Worm (Caenorhabditis elegans): ENCODE results near the gene Y39G8B.10.

The Y39G8B.10 gene

DNA sequence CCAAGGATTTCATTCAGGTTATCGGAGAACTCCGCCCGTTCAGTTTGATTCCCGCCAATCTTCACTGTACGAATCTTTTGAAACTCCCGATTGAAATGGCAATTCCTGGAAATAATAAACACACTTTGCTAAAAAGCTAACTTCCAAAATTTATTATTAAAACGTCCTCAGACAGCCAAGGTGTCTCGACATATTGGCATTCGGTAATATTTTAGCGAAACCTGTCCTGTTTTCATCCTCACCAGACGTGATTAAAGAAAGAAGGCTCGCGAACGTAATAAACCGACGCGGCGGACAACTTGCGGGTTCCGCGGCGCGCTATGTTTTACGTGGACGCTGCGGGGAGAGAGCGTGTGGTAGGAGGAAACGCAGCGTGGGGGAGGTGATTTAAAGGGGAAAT is 35.3 kb upstream of the Y39G8B.10 start:
- TF ChIP-seq ceh-83 (GFP tag; optimal IDR thresholded peaks at IDR 0.05) (peak; percentile 63), ceh-43 (GFP tag; optimal IDR thresholded peaks at IDR 0.05) (no peak), sem-2 (GFP tag; optimal IDR thresholded peaks at IDR 0.05) (no peak), mep-1 (tag; optimal IDR thresholded peaks at IDR 0.05) (peak; percentile 58), cnd-1 (tag; optimal IDR thresholded peaks at IDR 0.05) (peak; percentile 34), nhr-28 (tag; optimal IDR thresholded peaks at IDR 0.05) (no peak), sptf-1 (tag; optimal IDR thresholded peaks at IDR 0.05) (peak; percentile 59), lin-13 (tag; optimal IDR thresholded peaks at IDR 0.05) (peak; percentile 39), drap-1 (GFP tag; optimal IDR thresholded peaks at IDR 0.05) (peak; percentile 26), snpc-4 (tag; optimal IDR thresholded peaks at IDR 0.05) (no peak)

DNA sequence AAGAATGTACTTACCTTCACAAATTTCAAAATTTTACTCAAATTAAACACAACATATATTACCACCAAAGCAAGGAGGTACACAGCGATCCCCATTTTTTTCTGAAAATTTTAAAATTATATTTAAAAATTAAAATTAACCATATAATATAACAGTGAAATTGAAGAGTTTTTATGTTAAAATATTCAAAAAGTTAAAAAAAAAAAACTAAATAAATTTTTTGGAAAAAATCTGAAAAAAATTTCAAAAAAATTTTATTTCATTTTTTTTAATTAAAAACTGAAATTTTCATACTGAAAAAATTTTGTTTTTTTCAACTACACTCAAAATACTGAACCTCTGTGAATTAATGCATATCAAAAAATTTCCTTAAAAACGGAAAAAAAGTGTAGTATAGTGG is 34.0 kb upstream of the Y39G8B.10 start, which contains the start of gene cyp-37A1:
Gene cyp-37A1 (minus strand): TSS at position 101 of the 400 bp plus-strand sequence.
- TF ChIP-seq blmp-1 (tag; optimal IDR thresholded peaks at IDR 0.05) (no peak), cnd-1 (tag; optimal IDR thresholded peaks at IDR 0.05) (no peak)

DNA sequence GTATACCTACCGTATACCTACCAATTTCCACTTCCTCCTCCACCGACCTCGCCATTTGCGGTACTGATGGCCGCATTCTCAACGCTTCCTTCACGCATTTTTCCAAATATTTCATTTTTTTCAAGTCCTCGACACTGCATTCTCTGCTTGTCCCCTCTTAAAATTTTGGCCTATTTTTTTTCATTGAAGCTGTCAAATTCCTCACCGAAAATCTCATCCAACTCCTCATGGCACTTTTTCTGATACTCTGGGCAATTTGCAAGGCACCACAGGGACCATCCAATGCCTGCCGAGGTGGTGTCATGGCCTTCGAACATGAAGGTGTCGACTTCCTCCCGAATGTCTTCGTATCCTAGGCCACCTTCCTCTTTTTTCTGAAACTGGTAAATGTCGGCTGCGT is 31.7 kb upstream of the Y39G8B.10 start:
- TF ChIP-seq sem-2 (GFP tag; optimal IDR thresholded peaks at IDR 0.05) (no peak), unc-62 (GFP tag; optimal IDR thresholded peaks at IDR 0.05) (no peak), elt-3 (tag; optimal IDR thresholded peaks at IDR 0.05) (no peak), nhr-2 (tag; optimal IDR thresholded peaks at IDR 0.05) (no peak), flh-1 (GFP tag; optimal IDR thresholded peaks at IDR 0.05) (no peak), bed-3 (GFP tag; optimal IDR thresholded peaks at IDR 0.05) (no peak), ceh-39 (tag; optimal IDR thresholded peaks at IDR 0.05) (no peak), hlh-1 (tag; optimal IDR thresholded peaks at IDR 0.05) (no peak), nhr-12 (tag; optimal IDR thresholded peaks at IDR 0.05) (no peak), sptf-1 (tag; optimal IDR thresholded peaks at IDR 0.05) (no peak), nhr-28 (tag; optimal IDR thresholded peaks at IDR 0.05) (no peak), ham-2 (GFP tag; optimal IDR thresholded peaks at IDR 0.05) (no peak), ceh-43 (GFP tag; optimal IDR thresholded peaks at IDR 0.05) (no peak), unc-120 (tag; optimal IDR thresholded peaks at IDR 0.05; ENCODE audit: poor library complexity, severe bottlenecking) (no peak), nhr-237 (tag; optimal IDR thresholded peaks at IDR 0.05) (no peak), lsy-2 (tag; optimal IDR thresholded peaks at IDR 0.05) (no peak), drap-1 (GFP tag; optimal IDR thresholded peaks at IDR 0.05) (no peak), blmp-1 (tag; optimal IDR thresholded peaks at IDR 0.05) (no peak), mep-1 (tag; optimal IDR thresholded peaks at IDR 0.05) (no peak)

DNA sequence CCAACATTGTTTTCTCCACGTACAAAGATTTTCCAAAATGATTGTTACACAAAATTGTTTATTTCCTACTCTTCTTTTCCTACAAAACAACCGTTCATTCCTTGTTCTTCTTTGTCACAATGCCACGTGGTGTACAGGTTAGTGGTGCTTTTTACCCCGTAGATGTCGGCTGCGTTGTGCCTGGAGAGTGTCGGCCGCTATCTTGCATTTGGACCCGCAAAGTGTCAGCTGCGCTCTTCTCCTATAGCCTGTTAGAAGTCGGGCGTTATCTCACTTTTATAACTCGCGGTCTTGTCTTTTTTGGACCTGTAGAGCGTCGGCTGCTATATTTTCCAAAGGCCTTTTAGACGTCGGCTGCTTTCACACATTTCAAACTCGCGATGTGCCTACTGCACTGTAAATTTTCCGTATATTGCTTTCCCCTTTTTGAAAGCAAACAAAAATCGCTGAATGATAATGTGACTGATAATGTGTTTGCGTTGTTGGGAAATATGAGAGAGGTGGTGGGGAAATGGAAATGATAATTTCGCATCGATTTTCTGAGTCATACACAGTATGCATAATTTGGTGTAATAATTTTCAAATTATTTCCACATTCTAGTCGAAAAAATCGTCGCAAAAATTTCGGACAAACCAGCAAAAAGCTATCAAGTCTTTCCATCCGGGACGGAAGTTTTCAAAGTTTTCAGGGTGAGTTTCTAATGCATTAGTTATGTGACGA is 27.9 kb upstream of the Y39G8B.10 start, which contains the start of gene F01D5.8:
Gene F01D5.8 (plus strand): TSS at position 51 of the 721 bp plus-strand sequence.
- no peak for TF ChIP-seq drap-1 (GFP tag; optimal IDR thresholded peaks at IDR 0.05)
- TF ChIP-seq unc-120 (tag; optimal IDR thresholded peaks at IDR 0.05; ENCODE audit: poor library complexity, severe bottlenecking), result no peak
- no peak for TF ChIP-seq ces-1 (GFP tag; optimal IDR thresholded peaks at IDR 0.05)
- TF ChIP-seq sptf-1 (tag; optimal IDR thresholded peaks at IDR 0.05), result no peak
- TF ChIP-seq zip-8 (tag; optimal IDR thresholded peaks at IDR 0.05), result no peak
- no peak for TF ChIP-seq bed-3 (GFP tag; optimal IDR thresholded peaks at IDR 0.05)
- no peak for TF ChIP-seq nhr-76 (tag; optimal IDR thresholded peaks at IDR 0.05)
- no peak for TF ChIP-seq nhr-12 (tag; optimal IDR thresholded peaks at IDR 0.05)
- TF ChIP-seq mls-2 (tag; optimal IDR thresholded peaks at IDR 0.05), result no peak
- no peak for TF ChIP-seq tbx-8 (GFP tag; optimal IDR thresholded peaks at IDR 0.05)

DNA sequence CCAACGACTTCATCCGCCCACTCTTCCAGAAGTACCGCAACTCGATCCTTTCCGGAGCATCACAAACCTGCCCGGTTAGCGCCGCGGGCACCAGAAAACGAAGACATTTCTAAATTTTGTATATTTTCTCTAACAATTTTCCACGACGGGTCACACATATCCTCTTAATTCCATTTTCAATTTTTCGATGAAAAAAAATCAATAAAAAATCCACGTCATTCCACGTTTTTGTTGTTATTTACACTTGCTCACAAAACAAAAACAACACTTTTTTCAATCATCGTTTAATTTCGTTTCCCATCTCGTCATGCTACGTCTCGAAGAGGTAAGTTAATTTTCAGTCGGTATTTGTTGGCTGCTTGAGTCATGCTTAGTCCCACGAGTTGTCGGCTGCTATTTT is 25.4 kb upstream of the Y39G8B.10 start, which contains the start of gene F01D5.7:
Gene F01D5.7 (plus strand): TSS at position 301 of the 400 bp plus-strand sequence.
- TF ChIP-seq ceh-39 (tag; optimal IDR thresholded peaks at IDR 0.05) (no peak), ceh-43 (GFP tag; optimal IDR thresholded peaks at IDR 0.05) (no peak), nhr-28 (tag; optimal IDR thresholded peaks at IDR 0.05) (no peak), lsy-2 (tag; optimal IDR thresholded peaks at IDR 0.05) (no peak), M03D4.4 (tag; optimal IDR thresholded peaks at IDR 0.05) (no peak), nhr-76 (tag; optimal IDR thresholded peaks at IDR 0.05) (no peak), tbx-8 (GFP tag; optimal IDR thresholded peaks at IDR 0.05) (no peak), flh-1 (GFP tag; optimal IDR thresholded peaks at IDR 0.05) (no peak), ces-1 (GFP tag; optimal IDR thresholded peaks at IDR 0.05) (no peak), unc-120 (tag; optimal IDR thresholded peaks at IDR 0.05; ENCODE audit: poor library complexity, severe bottlenecking) (no peak), mab-5 (tag; optimal IDR thresholded peaks at IDR 0.05) (no peak)

All from whole organism, mixed stage, embryonic.